Worm (Caenorhabditis elegans) whole organism, L4 larva: ENCODE data around the gene sma-5.

Experiments
- F37D6.2 ChIP-seq: sonication (generic microtip); optimal IDR thresholded peaks from 2 replicates; lab custom pipeline; 2016; ENCODE audit warnings: mild to moderate bottlenecking, missing genetic modification characterization, missing compliant biosample characterization
- F49E8.2 ChIP-seq: sonication (generic microtip); optimal IDR thresholded peaks from 2 replicates; lab custom pipeline; 2016; ENCODE audit warnings: missing compliant biosample characterization, mild to moderate bottlenecking, missing genetic modification characterization, borderline replicate concordance
- Y105C5A.15 ChIP-seq: fragments of 200-800 bp; sonication (Bioruptor generic); IDR thresholded peaks from 2 replicates; pipeline ENCODE4 v1.3.6; 2022; ENCODE audit warnings: missing genetic modification characterization, missing compliant biosample characterization
- Y48G9A.11 ChIP-seq: fragments of 200-800 bp; sonication (Bioruptor generic); IDR thresholded peaks from 2 replicates; pipeline ENCODE4 v1.3.6; 2022; ENCODE audit warnings: missing genetic modification reagents, missing genetic modification characterization, missing compliant biosample characterization
- Y75B8A.6 ChIP-seq: fragments of 200-800 bp; sonication (Bioruptor generic); IDR thresholded peaks from 2 replicates; pipeline ENCODE4 v1.3.6; 2022; ENCODE audit warnings: missing genetic modification reagents, missing genetic modification characterization, missing compliant biosample characterization
- aha-1 ChIP-seq: fragments of 150-350 bp; peaks from one replicate; lab custom pipeline; 2014; ENCODE audit warnings: missing biosample characterization, missing genetic modification characterization
- aly-2 ChIP-seq: sonication (generic microtip); optimal IDR thresholded peaks from 2 replicates; lab custom pipeline; 2018; ENCODE audit warnings: missing biosample characterization, missing genetic modification characterization
- ama-1 ChIP-seq: fragments of 150-350 bp; optimal IDR thresholded peaks from 2 replicates; lab custom pipeline; 2014; ENCODE audit warnings: inconsistent platforms, mixed read lengths
- arid-1 ChIP-seq: fragments of 200-800 bp; sonication (Bioruptor generic); conservative IDR thresholded peaks from 2 replicates; pipeline ENCODE4 v1.3.6; 2022; ENCODE audit warnings: missing genetic modification reagents, missing genetic modification characterization, missing compliant biosample characterization
- ceh-20 ChIP-seq: fragments of 200-800 bp; sonication (Bioruptor generic); IDR thresholded peaks from 2 replicates; pipeline ENCODE4 v1.3.6; 2022; ENCODE audit warnings: missing genetic modification reagents, missing genetic modification characterization, missing compliant biosample characterization
- ceh-28 ChIP-seq: fragments of 150-350 bp; optimal IDR thresholded peaks from 2 replicates; lab custom pipeline; 2014; ENCODE audit warnings: missing biosample characterization, missing genetic modification reagents, missing genetic modification characterization
- ceh-82 ChIP-seq: sonication (generic microtip); optimal IDR thresholded peaks from 2 replicates; lab custom pipeline; 2017; ENCODE audit warnings: missing biosample characterization, missing genetic modification characterization
- ces-1 ChIP-seq: fragments of 150-350 bp; sonication (generic microtip); optimal IDR thresholded peaks from 4 replicates; lab custom pipeline; 2014; ENCODE audit warnings: missing biosample characterization, missing genetic modification reagents, missing genetic modification characterization
- cey-2 ChIP-seq: sonication (generic microtip); optimal IDR thresholded peaks from 3 replicates; lab custom pipeline; 2017; ENCODE audit warnings: missing genetic modification characterization, mild to moderate bottlenecking, missing compliant biosample characterization, antibody characterized with exemption, borderline replicate concordance; ENCODE audit not compliant: insufficient read depth
- ctbp-1 ChIP-seq: fragments of 200-800 bp; sonication (Bioruptor generic); IDR thresholded peaks from 2 replicates; pipeline ENCODE4 v1.3.6; 2022; ENCODE audit warnings: missing genetic modification reagents, missing genetic modification characterization, missing compliant biosample characterization
- daf-16 ChIP-seq, 3 experiments: sonication (generic microtip); optimal IDR thresholded peaks; 2 replicates each; lab custom pipeline; 2016 to 2017; ENCODE audit warnings: missing genetic modification characterization in 3 of 3, missing genetic modification reagents in 3 of 3, mild to moderate bottlenecking in 2 of 3, missing compliant biosample characterization in 2 of 3, missing biosample characterization in 1 of 3, moderate library complexity in 1 of 3
- dmd-8 ChIP-seq: fragments of 200-800 bp; sonication (Bioruptor generic); IDR thresholded peaks from 2 replicates; pipeline ENCODE4 v1.3.6; 2022; ENCODE audit warnings: missing genetic modification characterization, missing compliant biosample characterization
- dmd-9 ChIP-seq: fragments of 200-800 bp; sonication (Bioruptor generic); IDR thresholded peaks from 2 replicates; pipeline ENCODE4 v1.3.6; 2022; ENCODE audit warnings: missing genetic modification reagents, missing genetic modification characterization, missing compliant biosample characterization
- dpl-1 ChIP-seq: fragments of 150-350 bp; optimal IDR thresholded peaks from 2 replicates; lab custom pipeline; 2014; ENCODE audit warnings: missing biosample characterization, missing genetic modification reagents, missing genetic modification characterization
- egl-27 ChIP-seq: sonication (generic microtip); optimal IDR thresholded peaks from 3 replicates; lab custom pipeline; 2017; ENCODE audit warnings: missing biosample characterization, missing genetic modification reagents, missing genetic modification characterization
- fkh-10 ChIP-seq: fragments of 150-350 bp; optimal IDR thresholded peaks from 2 replicates; lab custom pipeline; 2014; ENCODE audit warnings: missing biosample characterization, missing genetic modification reagents, missing genetic modification characterization
- fos-1 ChIP-seq: fragments of 150-350 bp; optimal IDR thresholded peaks from 2 replicates; lab custom pipeline; 2014; ENCODE audit warnings: missing biosample characterization, missing genetic modification characterization
- hlh-11 ChIP-seq: fragments of 200-800 bp; sonication (Bioruptor generic); optimal IDR thresholded peaks from 2 replicates; lab custom pipeline; 2018; ENCODE audit warnings: mild to moderate bottlenecking, missing genetic modification characterization, missing compliant biosample characterization
- hlh-30 ChIP-seq: sonication (generic microtip); optimal IDR thresholded peaks from 2 replicates; lab custom pipeline; 2017; ENCODE audit warnings: antibody characterized with exemption, mild to moderate bottlenecking, missing genetic modification characterization, missing compliant biosample characterization; ENCODE audit not compliant: insufficient read depth
- hmg-1.1 ChIP-seq: fragments of 200-800 bp; sonication (Bioruptor generic); IDR thresholded peaks from 2 replicates; pipeline ENCODE4 v1.3.6; 2022; ENCODE audit warnings: missing genetic modification reagents, missing genetic modification characterization, missing compliant biosample characterization
- jun-1 ChIP-seq: fragments of 150-350 bp; optimal IDR thresholded peaks from 2 replicates; lab custom pipeline; 2014; ENCODE audit warnings: missing biosample characterization, missing genetic modification reagents, missing genetic modification characterization
- lin-1 ChIP-seq: fragments of 200-800 bp; sonication (Bioruptor generic); IDR thresholded peaks from 2 replicates; pipeline ENCODE4 v1.3.6; 2022; ENCODE audit warnings: missing genetic modification reagents, missing genetic modification characterization, missing compliant biosample characterization
- lin-39 ChIP-seq: fragments of 150-350 bp; optimal IDR thresholded peaks from 2 replicates; lab custom pipeline; 2014; ENCODE audit warnings: missing biosample characterization, missing genetic modification reagents, missing genetic modification characterization
- lir-3 ChIP-seq: sonication (generic microtip); optimal IDR thresholded peaks from 2 replicates; lab custom pipeline; 2016; ENCODE audit warnings: mild to moderate bottlenecking, missing genetic modification characterization, missing compliant biosample characterization
- madf-9 ChIP-seq: fragments of 200-800 bp; sonication (Bioruptor generic); conservative IDR thresholded peaks from 2 replicates; pipeline ENCODE4 v1.3.6; 2022; ENCODE audit warnings: missing genetic modification reagents, missing genetic modification characterization, missing compliant biosample characterization
- mdl-1 ChIP-seq, 2 experiments: fragments of 150-350 bp in 1 of 2; sonication (generic microtip) in 1 of 2; optimal IDR thresholded peaks; 2 replicates each; lab custom pipeline; 2014 to 2017; ENCODE audit warnings: missing biosample characterization in 2 of 2, missing genetic modification characterization in 2 of 2
- mdt-29 ChIP-seq: fragments of 200-800 bp; sonication (Bioruptor generic); IDR thresholded peaks from 2 replicates; pipeline ENCODE4 v1.3.6; 2022; ENCODE audit warnings: missing genetic modification reagents, missing genetic modification characterization, missing compliant biosample characterization
- mxl-2 ChIP-seq: fragments of 200-800 bp; sonication (Bioruptor generic); conservative IDR thresholded peaks from 2 replicates; pipeline ENCODE4 v1.3.6; 2022; ENCODE audit warnings: missing genetic modification reagents, missing genetic modification characterization, missing compliant biosample characterization
- nhr-102 ChIP-seq: sonication (generic microtip); optimal IDR thresholded peaks from 2 replicates; lab custom pipeline; 2016; ENCODE audit warnings: mild to moderate bottlenecking, missing genetic modification characterization, moderate library complexity, missing compliant biosample characterization
- nhr-28 ChIP-seq: fragments of 150-350 bp; optimal IDR thresholded peaks from 2 replicates; lab custom pipeline; 2014; ENCODE audit warnings: missing biosample characterization, missing genetic modification characterization
- nhr-6 ChIP-seq: fragments of 150-350 bp; optimal IDR thresholded peaks from 2 replicates; lab custom pipeline; 2014; ENCODE audit warnings: missing biosample characterization, missing genetic modification characterization
- php-3 ChIP-seq: fragments of 200-800 bp; sonication (Bioruptor generic); IDR thresholded peaks from 2 replicates; pipeline ENCODE4 v1.3.6; 2022; ENCODE audit warnings: missing genetic modification reagents, missing genetic modification characterization, missing compliant biosample characterization
- pqm-1 ChIP-seq: sonication (generic microtip); optimal IDR thresholded peaks from 2 replicates; lab custom pipeline; 2017; ENCODE audit warnings: missing biosample characterization, missing genetic modification characterization
- rbr-2 ChIP-seq: sonication (generic microtip); optimal IDR thresholded peaks from 2 replicates; lab custom pipeline; 2016; ENCODE audit warnings: missing genotype, missing genetic modification characterization, missing compliant biosample characterization
- sdz-12 ChIP-seq: fragments of 200-800 bp; sonication (Bioruptor generic); optimal IDR thresholded peaks from 2 replicates; lab custom pipeline; 2018; ENCODE audit warnings: mild to moderate bottlenecking, missing genetic modification characterization, missing compliant biosample characterization
- tra-1 ChIP-seq: fragments of 200-800 bp; sonication (Bioruptor generic); IDR thresholded peaks from 2 replicates; pipeline ENCODE4 v1.3.6; 2022; ENCODE audit warnings: missing genetic modification reagents, missing genetic modification characterization, missing compliant biosample characterization
- unc-39 ChIP-seq: sonication (generic microtip); optimal IDR thresholded peaks from 2 replicates; lab custom pipeline; 2017; ENCODE audit warnings: missing biosample characterization, missing genetic modification characterization
- unc-62 ChIP-seq, 3 experiments: fragments of 150-350 bp in 1 of 3; sonication (generic microtip); optimal IDR thresholded peaks in 2 of 3; peaks in 1 of 3; 1 replicate in 1 of 3; 2 replicates in 2 of 3; lab custom pipeline; 2014 to 2017; ENCODE audit warnings: missing biosample characterization in 3 of 3, missing genetic modification characterization in 3 of 3, missing genetic modification reagents in 3 of 3, missing genotype in 1 of 3
- zfp-2 ChIP-seq: sonication (generic microtip); optimal IDR thresholded peaks from 2 replicates; lab custom pipeline; 2016; ENCODE audit warnings: mild to moderate bottlenecking, missing genetic modification characterization, missing compliant biosample characterization
- zfp-3 ChIP-seq: fragments of 200-800 bp; sonication (Bioruptor generic); conservative IDR thresholded peaks from 2 replicates; pipeline ENCODE4 v1.3.6; 2022; ENCODE audit warnings: missing genetic modification reagents, missing genetic modification characterization, missing compliant biosample characterization
- zip-11 ChIP-seq: fragments of 200-800 bp; sonication (Bioruptor generic); IDR thresholded peaks from 2 replicates; pipeline ENCODE4 v1.3.6; 2022; ENCODE audit warnings: missing genetic modification characterization, missing compliant biosample characterization
- zip-2 ChIP-seq: fragments of 150-350 bp; optimal IDR thresholded peaks from 2 replicates; lab custom pipeline; 2014; ENCODE audit warnings: missing biosample characterization, missing genetic modification characterization
- ztf-11 ChIP-seq: fragments of 150-350 bp; optimal IDR thresholded peaks from 2 replicates; lab custom pipeline; 2014; ENCODE audit warnings: missing biosample characterization, missing genetic modification characterization
- ztf-7 ChIP-seq: fragments of 150-350 bp; optimal IDR thresholded peaks from 2 replicates; lab custom pipeline; 2014; ENCODE audit warnings: missing biosample characterization, missing genetic modification characterization

The sma-5 gene

ce11 chrX:11971323-11971722 lies 34.0 kb downstream of the sma-5 start:
- TF ChIP-seq lin-39 (tag; lab: Kevin White, UChicago) (no peak), unc-62 (GFP tag; optimal IDR thresholded peaks at IDR 0.05 in 1 of 2; lab: Kevin White, UChicago) (peak in 1 of 2 experiments; percentile 95), unc-62 (tag; optimal IDR thresholded peaks at IDR 0.05; lab: Kevin White, UChicago) (no peak)
- TF ChIP-seq, all 104 proteins: peak for 1

ce11 chrX:11969554-11969953 lies 35.8 kb downstream of the sma-5 start:
- TF ChIP-seq aha-1 (tag; lab: Kevin White, UChicago), result peak; percentile 99
- no peak for TF ChIP-seq dpl-1 (GFP tag; lab: Kevin White, UChicago)
- no peak for TF ChIP-seq zfp-2 (tag; lab: Kevin White, UChicago)
- no peak for TF ChIP-seq nhr-102 (tag; lab: Kevin White, UChicago)
- no peak for TF ChIP-seq rbr-2 (tag; lab: Kevin White, UChicago)
- no peak for TF ChIP-seq mxl-2 (GFP tag; lab: Robert Waterston, UW)
- no peak for TF ChIP-seq unc-62 (GFP tag; optimal IDR thresholded peaks at IDR 0.05 in 1 of 2; lab: Kevin White, UChicago)
- TF ChIP-seq unc-62 (tag; optimal IDR thresholded peaks at IDR 0.05; lab: Kevin White, UChicago), result no peak
- TF ChIP-seq egl-27 (tag; lab: Kevin White, UChicago), result no peak
- no peak for TF ChIP-seq ama-1 (lab: Kevin White, UChicago)
- no peak for TF ChIP-seq fos-1 (tag; lab: Kevin White, UChicago)
- no peak for TF ChIP-seq Y75B8A.6 (GFP tag; lab: Robert Waterston, UW)
- TF ChIP-seq unc-39, result no peak
- TF ChIP-seq ceh-20 (GFP tag; lab: Robert Waterston, UW), result no peak
- TF ChIP-seq lir-3 (tag; lab: Kevin White, UChicago), result no peak
- no peak for TF ChIP-seq madf-9 (GFP tag; lab: Robert Waterston, UW)
- TF ChIP-seq ceh-82, result no peak
- no peak for TF ChIP-seq pqm-1 (tag; lab: Kevin White, UChicago)
- no peak for TF ChIP-seq hlh-30
- no peak for TF ChIP-seq nhr-6 (tag; lab: Kevin White, UChicago)
- no peak for TF ChIP-seq F49E8.2
- no peak for TF ChIP-seq dmd-9 (GFP tag; lab: Robert Waterston, UW)
- TF ChIP-seq php-3 (GFP tag; lab: Robert Waterston, UW), result no peak
- peak; percentile 7 for TF ChIP-seq hlh-11
- no peak for TF ChIP-seq dmd-8 (GFP tag; lab: Robert Waterston, UW)
- no peak for TF ChIP-seq aly-2 (tag; lab: Kevin White, UChicago)
- no peak for TF ChIP-seq ztf-11 (tag; lab: Kevin White, UChicago)
- TF ChIP-seq zip-2, result no peak
- 0 out of 2 replicates have a peak, but pooled peaks have one; percentile 27 for TF ChIP-seq zfp-3 (GFP tag; lab: Robert Waterston, UW)
- no peak for TF ChIP-seq lin-39 (tag; lab: Kevin White, UChicago)
- no peak for TF ChIP-seq zip-11 (GFP tag; lab: Robert Waterston, UW)
- no peak for TF ChIP-seq mdl-1 (tag; optimal IDR thresholded peaks at IDR 0.05; lab: Kevin White, UChicago)
- TF ChIP-seq ctbp-1 (GFP tag; lab: Robert Waterston, UW), result no peak
- no peak for TF ChIP-seq F37D6.2 (tag; lab: Kevin White, UChicago)
- no peak for TF ChIP-seq arid-1 (GFP tag; lab: Robert Waterston, UW)
- TF ChIP-seq Y48G9A.11, result no peak
- no peak for TF ChIP-seq ceh-28
- no peak for TF ChIP-seq ztf-7 (tag; lab: Kevin White, UChicago)
- TF ChIP-seq lin-1 (GFP tag; lab: Robert Waterston, UW), result no peak; the same call in 1 of the 2 replicates
- no peak for TF ChIP-seq daf-16 (GFP tag; optimal IDR thresholded peaks at IDR 0.05; lab: Kevin White, UChicago)
- TF ChIP-seq daf-16 (tag; optimal IDR thresholded peaks at IDR 0.05; lab: Kevin White, UChicago), result peak; percentile 14
- TF ChIP-seq tra-1 (GFP tag; lab: Robert Waterston, UW), result 0 out of 2 replicates have a peak, but pooled peaks have one; percentile 29
- TF ChIP-seq ces-1, result no peak
- no peak for TF ChIP-seq sdz-12
- TF ChIP-seq cey-2 (tag; lab: Kevin White, UChicago), result no peak
- no peak for TF ChIP-seq fkh-10 (GFP tag; lab: Kevin White, UChicago)
- TF ChIP-seq Y105C5A.15, result no peak
- TF ChIP-seq jun-1, result no peak
- peak; percentile 33 for TF ChIP-seq nhr-28
- TF ChIP-seq mdt-29 (GFP tag; lab: Robert Waterston, UW), result peak; percentile 41; the same call in 1 of the 2 replicates
- TF ChIP-seq hmg-1.1 (GFP tag; lab: Robert Waterston, UW), result no peak
